Fruit fly (Drosophila melanogaster): Measurements from ENCODE around the gene Mst57Dc.

The Mst57Dc gene

dm6 chr3R:25829598-25829997, at the start of gene Mst57Dc:
Gene Mst57Dc (minus strand): TSS chr3R:25829698.
- no peak for TF ChIP-seq CG6163 (GFP tag; IDR thresholded peaks at IDR 0.05)
- no peak for TF ChIP-seq CG6276 (GFP tag; optimal IDR thresholded peaks at IDR 0.05)
- TF ChIP-seq CG3032 (tag; optimal IDR thresholded peaks at IDR 0.05) = no peak
- TF ChIP-seq fkh (GFP tag; optimal IDR thresholded peaks at IDR 0.05) = no peak
- no peak for TF ChIP-seq pdm3 (GFP tag; optimal IDR thresholded peaks at IDR 0.05)
- no peak for TF ChIP-seq CG6792 (GFP tag; optimal IDR thresholded peaks at IDR 0.05)
- TF ChIP-seq CG11762 (GFP tag; optimal IDR thresholded peaks at IDR 0.05; ENCODE audit: insufficient read depth) = no peak
- no peak for TF ChIP-seq Smox (GFP tag; optimal IDR thresholded peaks at IDR 0.05)
- TF ChIP-seq spab (GFP tag; optimal IDR thresholded peaks at IDR 0.05) = no peak
- no peak for TF ChIP-seq CG8119 (GFP tag; IDR thresholded peaks at IDR 0.05)
- TF ChIP-seq CG32006 (GFP tag; optimal IDR thresholded peaks at IDR 0.05) = no peak
- no peak for TF ChIP-seq CG10631 (GFP tag; optimal IDR thresholded peaks at IDR 0.05)
- TF ChIP-seq dsx (GFP tag; optimal IDR thresholded peaks at IDR 0.05; ENCODE audit: poor library complexity, severe bottlenecking) = no peak
- TF ChIP-seq CG15336 (GFP tag; IDR thresholded peaks at IDR 0.05) = no peak
- TF ChIP-seq cyc (GFP tag; optimal IDR thresholded peaks at IDR 0.05) = no peak
- no peak for TF ChIP-seq Sox15 (GFP tag; optimal IDR thresholded peaks at IDR 0.05)
- TF ChIP-seq Sox102F (GFP tag; optimal IDR thresholded peaks at IDR 0.05) = no peak
- TF ChIP-seq CG11902 (GFP tag; optimal IDR thresholded peaks at IDR 0.05) = no peak
- no peak for TF ChIP-seq CG8632 (GFP tag; optimal IDR thresholded peaks at IDR 0.05)
- no peak for TF ChIP-seq ss (GFP tag; optimal IDR thresholded peaks at IDR 0.05)

- no peak for TF ChIP-seq CG6276 (GFP tag; optimal IDR thresholded peaks at IDR 0.05)
- TF ChIP-seq CG11902 (GFP tag; optimal IDR thresholded peaks at IDR 0.05) = no peak
- TF ChIP-seq lz (GFP tag; optimal IDR thresholded peaks at IDR 0.05) = no peak
- no peak for TF ChIP-seq CG34406 (GFP tag; optimal IDR thresholded peaks at IDR 0.05)
- TF ChIP-seq pdm3 (GFP tag; optimal IDR thresholded peaks at IDR 0.05) = peak; percentile 22
- no peak for TF ChIP-seq Sox15 (GFP tag; optimal IDR thresholded peaks at IDR 0.05)
- no peak for TF ChIP-seq salr (GFP tag; optimal IDR thresholded peaks at IDR 0.05)
- no peak for TF ChIP-seq Hr39 (GFP tag; optimal IDR thresholded peaks at IDR 0.05)
- peak; percentile 93 for TF ChIP-seq svp (GFP tag)
- TF ChIP-seq Hr38 (GFP tag; optimal IDR thresholded peaks at IDR 0.05) = no peak
- no peak for TF ChIP-seq CG3919 (GFP tag; optimal IDR thresholded peaks at IDR 0.05)
- TF ChIP-seq Sox102F (GFP tag; optimal IDR thresholded peaks at IDR 0.05) = no peak
- TF ChIP-seq Eip78C (GFP tag) = peak; percentile 31
- peak; percentile 13 for TF ChIP-seq Hr4 (GFP tag; optimal IDR thresholded peaks at IDR 0.05)
- TF ChIP-seq CG32006 (GFP tag; optimal IDR thresholded peaks at IDR 0.05) = no peak
- TF ChIP-seq CG6808 (GFP tag; optimal IDR thresholded peaks at IDR 0.05) = no peak
- no peak for TF ChIP-seq Gug (GFP tag; IDR thresholded peaks at IDR 0.05)
- TF ChIP-seq CG31627 (GFP tag; optimal IDR thresholded peaks at IDR 0.05) = no peak
- peak; percentile 43; the same call in 1 of the 3 replicates for TF ChIP-seq CG8119 (GFP tag; IDR thresholded peaks at IDR 0.05)
- no peak for TF ChIP-seq Ets21C (GFP tag; optimal IDR thresholded peaks at IDR 0.05)
Observed at dm6 chr3R:25877064-25877463, 47.6 kb upstream of the Mst57Dc start.

- TF ChIP-seq CG3919 (GFP tag; optimal IDR thresholded peaks at IDR 0.05) = no peak
- no peak for TF ChIP-seq acj6 (GFP tag; optimal IDR thresholded peaks at IDR 0.05)
- TF ChIP-seq CG8319 (GFP tag; optimal IDR thresholded peaks at IDR 0.05) = no peak
- TF ChIP-seq net (GFP tag; optimal IDR thresholded peaks at IDR 0.05) = no peak
- no peak for TF ChIP-seq fd85E (GFP tag; optimal IDR thresholded peaks at IDR 0.05)
- TF ChIP-seq CG6808 (GFP tag; optimal IDR thresholded peaks at IDR 0.05) = no peak
- TF ChIP-seq Sox14 (GFP tag; optimal IDR thresholded peaks at IDR 0.05) = no peak
- TF ChIP-seq cyc (GFP tag; optimal IDR thresholded peaks at IDR 0.05) = no peak
- no peak for TF ChIP-seq dsx (GFP tag; optimal IDR thresholded peaks at IDR 0.05; ENCODE audit: poor library complexity, severe bottlenecking)
- no peak for TF ChIP-seq CG6163 (GFP tag; IDR thresholded peaks at IDR 0.05)
- no peak for TF ChIP-seq svp (GFP tag)
- no peak for TF ChIP-seq CG1621 (tag; optimal IDR thresholded peaks at IDR 0.05)
Observed at dm6 chr3R:25876639-25877038, 47.1 kb upstream of the Mst57Dc start.
